Worm (Caenorhabditis elegans) whole organism, early embryonic: ENCODE data around the gene glb-23.

Experiments
- ama-1 ChIP-seq: fragments of 150-350 bp; optimal IDR thresholded peaks from 2 replicates; lab custom pipeline; 2014
- ceh-36 ChIP-seq: sonication (generic microtip); optimal IDR thresholded peaks from 2 replicates; lab custom pipeline; 2016; ENCODE audit warnings: missing genetic modification characterization, inconsistent platforms, missing compliant biosample characterization
- ets-7 ChIP-seq: sonication (generic microtip); optimal IDR thresholded peaks from 2 replicates; lab custom pipeline; 2016; ENCODE audit warnings: missing genotype, missing genetic modification characterization, missing compliant biosample characterization
- flt-1 ChIP-seq: fragments of 200-800 bp; sonication (Bioruptor generic); IDR thresholded peaks from 2 replicates; pipeline ENCODE4 v1.3.6; 2022; ENCODE audit warnings: missing genetic modification characterization, missing compliant biosample characterization
- hmbx-1 ChIP-seq: sonication (generic microtip); optimal IDR thresholded peaks from 2 replicates; lab custom pipeline; 2016; ENCODE audit warnings: mild to moderate bottlenecking, missing genetic modification characterization, missing compliant biosample characterization
- hmg-4 ChIP-seq: fragments of 200-800 bp; sonication (Bioruptor generic); optimal IDR thresholded peaks from 2 replicates; lab custom pipeline; 2018; ENCODE audit warnings: mild to moderate bottlenecking, missing genetic modification characterization, missing compliant biosample characterization
- hnd-1 ChIP-seq: sonication (generic microtip); optimal IDR thresholded peaks from 2 replicates; lab custom pipeline; 2016; ENCODE audit warnings: missing genetic modification characterization, missing compliant biosample characterization
- pes-1 ChIP-seq: fragments of 200-800 bp; sonication (Bioruptor generic); IDR thresholded peaks from 2 replicates; pipeline ENCODE4 v1.3.6; 2022; ENCODE audit warnings: missing genetic modification reagents, missing genetic modification characterization, missing compliant biosample characterization
- scrt-1 ChIP-seq: fragments of 200-800 bp; sonication (Bioruptor generic); IDR thresholded peaks from 2 replicates; pipeline ENCODE4 v1.3.6; 2022; ENCODE audit warnings: missing genetic modification characterization, missing compliant biosample characterization
- sea-1 ChIP-seq: fragments of 200-800 bp; sonication (Bioruptor generic); conservative IDR thresholded peaks from 2 replicates; pipeline ENCODE4 v1.3.6; 2022; ENCODE audit warnings: missing genetic modification characterization, missing compliant biosample characterization
- tbx-11 ChIP-seq: fragments of 200-800 bp; sonication (Bioruptor generic); IDR thresholded peaks from 2 replicates; pipeline ENCODE4 v1.3.6; 2022; ENCODE audit warnings: missing genetic modification characterization, missing compliant biosample characterization
- tra-4 ChIP-seq: sonication (generic microtip); optimal IDR thresholded peaks from 2 replicates; lab custom pipeline; 2017; ENCODE audit warnings: missing genetic modification characterization, missing compliant biosample characterization

DNA sequence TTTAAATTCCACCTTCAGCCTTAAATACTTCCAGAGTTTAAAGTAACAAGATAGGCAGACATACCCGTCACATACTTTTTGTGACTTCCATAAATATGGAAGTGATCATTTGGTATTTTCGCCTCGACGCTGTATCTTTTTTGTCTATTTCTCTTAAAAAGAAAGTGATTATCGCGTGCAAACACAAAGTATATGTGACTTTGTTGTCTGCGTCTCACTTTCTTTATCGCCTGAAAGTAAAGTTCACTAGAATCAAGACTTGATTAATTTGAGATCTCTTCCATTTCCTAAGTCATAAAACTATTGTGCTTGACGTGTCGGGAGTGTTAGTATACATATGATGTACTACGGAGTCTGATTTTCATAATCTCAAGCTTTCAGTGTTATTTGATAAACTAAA, 39.0 kb upstream of the glb-23 start, which contains the start of gene C06E4.6:
- TF ChIP-seq ama-1 (lab: Kevin White, UChicago) (no peak), scrt-1 (GFP tag; lab: Robert Waterston, UW) (no peak), pes-1 (no peak), ceh-36 (tag; lab: Kevin White, UChicago) (no peak), flt-1 (GFP tag; lab: Robert Waterston, UW) (no peak), sea-1 (no peak), hnd-1 (tag; lab: Kevin White, UChicago) (no peak), hmbx-1 (tag; lab: Kevin White, UChicago) (no peak), tbx-11 (GFP tag; lab: Robert Waterston, UW) (no peak), ets-7 (tag; lab: Kevin White, UChicago) (no peak), hmg-4 (no peak), tra-4 (no peak)
